Fruit fly (Drosophila melanogaster) whole organism, embryonic: ENCODE results near the gene Rab18.

Source experiments
- ATbp ChIP-seq: fragments of 200-800 bp; sonication (Bioruptor generic); optimal IDR thresholded peaks from 2 replicates; lab custom pipeline; 2017; ENCODE audit warnings: missing biosample characterization, mild to moderate bottlenecking, missing genetic modification characterization, missing genetic modification reagents
- Atf3 ChIP-seq: fragments of 200-800 bp; sonication (Bioruptor generic); optimal IDR thresholded peaks from 3 replicates; lab custom pipeline; 2016; ENCODE audit warnings: missing biosample characterization, missing genetic modification characterization
- B-H2 ChIP-seq: fragments of 200-800 bp; sonication (Bioruptor generic); optimal IDR thresholded peaks from 2 replicates; lab custom pipeline; 2018; ENCODE audit warnings: missing biosample characterization, mild to moderate bottlenecking, missing genetic modification characterization
- CG10209 ChIP-seq: fragments of 200-800 bp; sonication (Bioruptor generic); optimal IDR thresholded peaks from 3 replicates; lab custom pipeline; 2017; ENCODE audit warnings: missing biosample characterization, mild to moderate bottlenecking, missing genetic modification characterization, missing genetic modification reagents
- CG10274 ChIP-seq: fragments of 200-800 bp; sonication (Bioruptor generic); optimal IDR thresholded peaks from 3 replicates; lab custom pipeline; 2017; ENCODE audit warnings: missing biosample characterization, mild to moderate bottlenecking, missing genetic modification characterization
- CG10366 ChIP-seq: fragments of 200-800 bp; sonication (Bioruptor generic); IDR thresholded peaks from 2 replicates; pipeline ENCODE4 v1.3.6; 2022; ENCODE audit warnings: missing biosample characterization, missing genetic modification characterization
- CG10979 ChIP-seq: fragments of 200-800 bp; sonication (Bioruptor generic); optimal IDR thresholded peaks from 2 replicates; lab custom pipeline; 2018; ENCODE audit warnings: missing biosample characterization, mild to moderate bottlenecking, missing genetic modification characterization, moderate library complexity
- CG11085 ChIP-seq: fragments of 200-800 bp; sonication (Bioruptor generic); IDR thresholded peaks from 2 replicates; pipeline ENCODE4 v1.3.6; 2022; ENCODE audit warnings: missing biosample characterization, missing genetic modification characterization
- CG11723 ChIP-seq: fragments of 200-800 bp; sonication (Bioruptor generic); optimal IDR thresholded peaks from 2 replicates; lab custom pipeline; 2017; ENCODE audit warnings: missing biosample characterization, mild to moderate bottlenecking, missing genetic modification characterization
- CG12236 ChIP-seq: fragments of 200-800 bp; sonication (Bioruptor generic); optimal IDR thresholded peaks from 2 replicates; lab custom pipeline; 2016; ENCODE audit warnings: missing biosample characterization, missing genetic modification characterization
- CG12299 ChIP-seq: fragments of 200-800 bp; sonication (Bioruptor generic); optimal IDR thresholded peaks from 2 replicates; lab custom pipeline; 2018; ENCODE audit warnings: missing biosample characterization, mild to moderate bottlenecking, missing genetic modification characterization
- CG13894 ChIP-seq: fragments of 200-800 bp; sonication (Bioruptor generic); optimal IDR thresholded peaks from 3 replicates; lab custom pipeline; 2018; ENCODE audit warnings: missing biosample characterization, mild to moderate bottlenecking, missing genetic modification characterization, moderate library complexity
- CG15073 ChIP-seq: fragments of 200-800 bp; sonication (Bioruptor generic); optimal IDR thresholded peaks from 2 replicates; lab custom pipeline; 2016; ENCODE audit warnings: missing biosample characterization, missing genetic modification characterization
- CG18619 ChIP-seq: fragments of 200-800 bp; sonication (Bioruptor generic); optimal IDR thresholded peaks from 3 replicates; lab custom pipeline; 2017; ENCODE audit warnings: missing biosample characterization, mild to moderate bottlenecking, missing genetic modification characterization
- CG3847 ChIP-seq: fragments of 200-800 bp; sonication (Bioruptor generic); IDR thresholded peaks from 2 replicates; pipeline ENCODE4 v1.3.6; 2022; ENCODE audit warnings: missing biosample characterization, missing genetic modification characterization
- CG4707 ChIP-seq: fragments of 200-800 bp; sonication (Bioruptor generic); optimal IDR thresholded peaks from 2 replicates; lab custom pipeline; 2018; ENCODE audit warnings: missing biosample characterization, mild to moderate bottlenecking, missing genetic modification characterization, moderate library complexity
- CG7357 ChIP-seq: fragments of 200-800 bp; sonication (Bioruptor generic); IDR thresholded peaks from 3 replicates; pipeline ENCODE4 v1.3.6; 2022; ENCODE audit warnings: missing biosample characterization, missing genetic modification characterization
- CG7963 ChIP-seq: fragments of 200-800 bp; sonication (Bioruptor generic); IDR thresholded peaks from 3 replicates; pipeline ENCODE4 v1.3.6; 2022; ENCODE audit warnings: missing biosample characterization, missing genetic modification characterization; ENCODE audit not compliant: partially characterized antibody
- Chrac-16 ChIP-seq: fragments of 200-800 bp; sonication (Bioruptor generic); optimal IDR thresholded peaks from 3 replicates; lab custom pipeline; 2016; ENCODE audit warnings: missing biosample characterization, missing genetic modification characterization
- CkIIα-i1 ChIP-seq: fragments of 200-800 bp; sonication (Bioruptor generic); IDR thresholded peaks from 2 replicates; pipeline ENCODE4 v1.3.6; 2022; ENCODE audit warnings: missing biosample characterization, missing genetic modification characterization
- D19A ChIP-seq: fragments of 200-800 bp; optimal IDR thresholded peaks from 3 replicates; lab custom pipeline; 2019; ENCODE audit warnings: missing biosample characterization, mild to moderate bottlenecking, missing genetic modification characterization, moderate library complexity
- Dek ChIP-seq: fragments of 200-800 bp; sonication (Bioruptor generic); optimal IDR thresholded peaks from 3 replicates; lab custom pipeline; 2019; ENCODE audit warnings: missing biosample characterization, mild to moderate bottlenecking, missing genetic modification characterization, moderate library complexity
- Dp ChIP-seq: fragments of 200-800 bp; sonication (Bioruptor generic); optimal IDR thresholded peaks from 2 replicates; lab custom pipeline; 2018; ENCODE audit warnings: missing biosample characterization, mild to moderate bottlenecking, missing genetic modification characterization, moderate library complexity
- Hmr ChIP-seq: fragments of 200-800 bp; sonication (Bioruptor generic); optimal IDR thresholded peaks from 3 replicates; lab custom pipeline; 2017; ENCODE audit warnings: mild to moderate bottlenecking, missing biosample characterization, missing genetic modification reagents, missing genetic modification characterization
- Hr39 ChIP-seq: fragments of >200 bp; optimal IDR thresholded peaks from 2 replicates; lab custom pipeline; 2017
- Jarid2 ChIP-seq: fragments of 200-800 bp; sonication (Bioruptor generic); optimal IDR thresholded peaks from 3 replicates; lab custom pipeline; 2017; ENCODE audit warnings: mild to moderate bottlenecking, missing biosample characterization, missing genetic modification reagents, missing genetic modification characterization
- Meics ChIP-seq: fragments of 200-800 bp; sonication (Bioruptor generic); optimal IDR thresholded peaks from 2 replicates; lab custom pipeline; 2017; ENCODE audit warnings: missing biosample characterization, mild to moderate bottlenecking, missing genetic modification characterization
- Myb ChIP-seq: fragments of 200-800 bp; sonication (Bioruptor generic); optimal IDR thresholded peaks from 2 replicates; lab custom pipeline; 2016; ENCODE audit warnings: missing biosample characterization, missing genetic modification characterization
- Neu2 ChIP-seq: fragments of 200-800 bp; sonication (Bioruptor generic); optimal IDR thresholded peaks from 3 replicates; lab custom pipeline; 2016; ENCODE audit warnings: missing biosample characterization, missing genetic modification characterization, borderline replicate concordance
- Oaz ChIP-seq: fragments of 200-800 bp; sonication (Bioruptor generic); IDR thresholded peaks from 2 replicates; pipeline ENCODE4 v1.3.6; 2022; ENCODE audit warnings: missing biosample characterization, missing genetic modification characterization
- amos ChIP-seq: fragments of 200-800 bp; sonication (Bioruptor generic); IDR thresholded peaks from 2 replicates; pipeline ENCODE4 v1.3.6; 2022; ENCODE audit warnings: missing biosample characterization, missing genetic modification characterization; ENCODE audit not compliant: partially characterized antibody
- az2 ChIP-seq: fragments of 200-800 bp; sonication (Bioruptor generic); optimal IDR thresholded peaks from 3 replicates; lab custom pipeline; 2016; ENCODE audit warnings: missing biosample characterization, missing genetic modification characterization
- bsh ChIP-seq, 2 experiments: fragments of 200-800 bp; sonication (Bioruptor generic); optimal IDR thresholded peaks; 2 replicates each; lab custom pipeline; 2017 to 2018; ENCODE audit warnings: mild to moderate bottlenecking in 2 of 2, missing biosample characterization in 2 of 2, missing genetic modification characterization in 2 of 2, moderate library complexity in 1 of 2
- cato ChIP-seq: fragments of 200-800 bp; sonication (Bioruptor generic); optimal IDR thresholded peaks from 2 replicates; lab custom pipeline; 2016; ENCODE audit warnings: missing biosample characterization, missing genetic modification characterization, borderline replicate concordance
- crc ChIP-seq: fragments of 200-800 bp; sonication (Bioruptor generic); optimal IDR thresholded peaks from 2 replicates; lab custom pipeline; 2016; ENCODE audit warnings: missing biosample characterization, missing genetic modification characterization
- dysf ChIP-seq: fragments of 200-800 bp; sonication (Bioruptor generic); IDR thresholded peaks from 3 replicates; pipeline ENCODE4 v1.3.6; 2022; ENCODE audit warnings: missing biosample characterization, missing genetic modification characterization
- ewg ChIP-seq: fragments of 200-800 bp; sonication (Bioruptor generic); optimal IDR thresholded peaks from 3 replicates; lab custom pipeline; 2017; ENCODE audit warnings: mild to moderate bottlenecking, missing biosample characterization, missing genetic modification reagents, missing genetic modification characterization
- fru ChIP-seq: fragments of >200 bp; optimal IDR thresholded peaks from 2 replicates; lab custom pipeline; 2017
- gcm ChIP-seq: fragments of 200-800 bp; sonication (Bioruptor generic); optimal IDR thresholded peaks from 2 replicates; lab custom pipeline; 2019; ENCODE audit warnings: missing biosample characterization, mild to moderate bottlenecking, missing genetic modification characterization, moderate library complexity
- insv ChIP-seq, 2 experiments: fragments of 200-800 bp; sonication (Bioruptor generic); optimal IDR thresholded peaks; 3 replicates each; lab custom pipeline; 2016 to 2018; ENCODE audit warnings: missing biosample characterization in 2 of 2, missing genetic modification characterization in 2 of 2
- jigr1 ChIP-seq: fragments of 200-800 bp; sonication (Bioruptor generic); IDR thresholded peaks from 3 replicates; pipeline ENCODE4 v1.3.6; 2022; ENCODE audit warnings: missing biosample characterization, missing genetic modification characterization
- maf-S ChIP-seq: fragments of 200-800 bp; sonication (Bioruptor generic); optimal IDR thresholded peaks from 2 replicates; lab custom pipeline; 2016; ENCODE audit warnings: missing biosample characterization, missing genetic modification characterization
- mirr ChIP-seq: fragments of 200-800 bp; sonication (Bioruptor generic); optimal IDR thresholded peaks from 3 replicates; lab custom pipeline; 2018; ENCODE audit warnings: missing biosample characterization, mild to moderate bottlenecking, missing genetic modification characterization
- mld ChIP-seq: fragments of 200-800 bp; sonication (Bioruptor generic); IDR thresholded peaks from 3 replicates; pipeline ENCODE4 v1.3.6; 2022; ENCODE audit warnings: missing biosample characterization, missing genetic modification characterization; ENCODE audit not compliant: partially characterized antibody
- pnt ChIP-seq: fragments of 200-800 bp; sonication (Bioruptor generic); optimal IDR thresholded peaks from 3 replicates; lab custom pipeline; 2016; ENCODE audit warnings: missing biosample characterization, missing genetic modification characterization
- pzg ChIP-seq: fragments of 200-800 bp; sonication (Bioruptor generic); optimal IDR thresholded peaks from 3 replicates; lab custom pipeline; 2018; ENCODE audit warnings: missing biosample characterization, mild to moderate bottlenecking, missing genetic modification characterization, moderate library complexity
- sim ChIP-seq: fragments of 200-800 bp; sonication (Bioruptor generic); IDR thresholded peaks from 2 replicates; pipeline ENCODE4 v1.3.6; 2022; ENCODE audit warnings: missing biosample characterization, missing genetic modification characterization
- sisA ChIP-seq: fragments of 200-800 bp; sonication (Bioruptor generic); IDR thresholded peaks from 2 replicates; pipeline ENCODE4 v1.3.6; 2022; ENCODE audit warnings: missing biosample characterization, missing genetic modification characterization
- slbo ChIP-seq: fragments of 200-800 bp; sonication (Bioruptor generic); IDR thresholded peaks from 2 replicates; pipeline ENCODE4 v1.3.6; 2022; ENCODE audit warnings: missing biosample characterization, missing genetic modification characterization
- zfh2 ChIP-seq: fragments of 200-800 bp; sonication (Bioruptor generic); optimal IDR thresholded peaks from 2 replicates; lab custom pipeline; 2016; ENCODE audit warnings: missing biosample characterization, missing genetic modification characterization

Rab18 gene

DNA sequence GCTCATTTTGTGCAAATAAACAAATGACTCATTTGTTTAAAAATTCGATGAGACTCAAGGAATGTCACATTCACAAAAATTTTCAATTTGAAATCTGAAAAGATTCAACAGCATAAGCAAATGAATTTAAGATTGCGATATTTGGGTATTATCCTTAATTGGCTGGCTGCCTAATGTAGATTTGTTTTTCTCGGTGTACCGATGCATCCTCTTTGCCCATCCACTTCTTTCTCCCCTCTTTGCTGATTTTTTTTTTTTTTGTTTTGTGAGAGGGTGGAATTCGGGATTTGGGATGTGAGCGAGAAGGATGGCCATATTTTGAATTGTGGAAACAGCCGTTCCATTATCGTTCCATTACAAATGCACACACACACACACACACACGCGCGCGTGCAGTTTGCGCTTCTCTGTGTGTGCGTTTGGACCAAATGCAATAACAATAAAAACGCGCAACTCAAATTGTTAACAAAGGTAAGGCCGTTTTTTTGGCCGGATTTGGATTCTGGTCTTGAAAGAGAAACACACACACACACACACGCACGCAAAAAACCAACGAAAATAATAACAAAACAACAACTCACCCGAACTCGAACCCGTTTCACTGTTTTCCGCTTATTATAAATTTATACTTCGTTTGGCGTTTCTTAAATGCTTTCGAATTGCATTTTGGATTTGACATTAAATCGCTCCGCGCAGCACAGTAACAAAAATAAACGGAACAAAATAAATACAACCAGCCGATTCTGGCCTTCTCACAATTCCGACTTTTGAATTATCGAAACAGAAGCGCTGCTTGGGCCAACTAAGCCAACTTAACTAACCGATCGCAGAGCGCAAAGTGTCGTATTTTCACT lies 7.7 kb upstream of the Rab18 start (continued):
- TF ChIP-seq CkIIα-i1 (GFP tag; lab: Robert Waterston, UW) (no peak), pzg (GFP tag; lab: Kevin White, UChicago) (no peak), pnt (peak; percentile 50), maf-S (GFP tag; lab: Kevin White, UChicago) (no peak), CG11723 (peak; percentile 7), Chrac-16 (GFP tag; lab: Kevin White, UChicago) (peak; percentile 46), CG4707 (GFP tag; lab: Kevin White, UChicago) (no peak), Jarid2 (GFP tag; lab: Kevin White, UChicago) (peak; percentile 6), Atf3 (GFP tag; lab: Kevin White, UChicago) (peak; percentile 29), CG10366 (GFP tag; lab: Robert Waterston, UW) (no peak), Myb (GFP tag; lab: Kevin White, UChicago) (no peak), CG11085 (GFP tag; lab: Robert Waterston, UW) (no peak), slbo (GFP tag; lab: Robert Waterston, UW) (no peak), Hmr (GFP tag; lab: Kevin White, UChicago) (no peak), CG10274 (GFP tag; lab: Kevin White, UChicago) (no peak), CG3847 (GFP tag; lab: Robert Waterston, UW) (no peak), CG13894 (tag; lab: Kevin White, UChicago) (no peak), D19A (tag; lab: Kevin White, UChicago) (peak; percentile 43), crc (GFP tag; lab: Kevin White, UChicago) (no peak), CG10979 (tag; lab: Kevin White, UChicago) (peak; percentile 78), az2 (GFP tag; lab: Kevin White, UChicago) (peak; percentile 40), Hr39 (no peak), Oaz (GFP tag; lab: Robert Waterston, UW) (no peak), Neu2 (no peak), bsh (GFP tag; optimal IDR thresholded peaks at IDR 0.05; lab: Kevin White, UChicago) (peak in 1 of 2 experiments; percentile 72), CG12299 (tag; lab: Kevin White, UChicago) (no peak), ATbp (GFP tag; lab: Kevin White, UChicago) (peak; percentile 65), amos (GFP tag; lab: Robert Waterston, UW) (no peak), ewg (peak; percentile 22), fru (no peak), sim (GFP tag; lab: Robert Waterston, UW) (peak; percentile 45; the same call in 1 of the 2 replicates), mirr (GFP tag; lab: Kevin White, UChicago) (no peak), CG18619 (GFP tag; lab: Kevin White, UChicago) (no peak), gcm (GFP tag; lab: Kevin White, UChicago) (peak; percentile 3), zfh2 (GFP tag; lab: Kevin White, UChicago) (no peak), cato (GFP tag; lab: Kevin White, UChicago) (no peak), CG7357 (no peak), CG7963 (GFP tag; lab: Robert Waterston, UW) (no peak), dysf (no peak), CG12236 (GFP tag; lab: Kevin White, UChicago) (no peak), mld (no peak), Meics (GFP tag; lab: Kevin White, UChicago) (no peak), sisA (GFP tag; lab: Robert Waterston, UW) (peak; percentile 54; the same call in 1 of the 2 replicates), B-H2 (GFP tag; lab: Kevin White, UChicago) (no peak), CG15073 (no peak), insv (GFP tag; optimal IDR thresholded peaks at IDR 0.05; lab: Kevin White, UChicago) (no peak), Dek (tag; lab: Kevin White, UChicago) (no peak), Dp (GFP tag; lab: Kevin White, UChicago) (no peak), CG10209 (peak; percentile 7), jigr1 (GFP tag; lab: Robert Waterston, UW) (no peak)
